Fruit fly (Drosophila melanogaster) whole organism, embryonic: ENCODE data around the gene CG14244.
A peak's percentile ranks its signal among the peaks of the same experiment; 100 is the strongest.

ENCODE experiments used
- Antp ChIP-seq: fragments of 200-800 bp; sonication (Bioruptor generic); optimal IDR thresholded peaks from 3 replicates; lab custom pipeline; 2016; ENCODE audit warnings: missing biosample characterization, missing genetic modification characterization
- Atf6 ChIP-seq: fragments of 200-800 bp; sonication (Bioruptor generic); IDR thresholded peaks from 2 replicates; pipeline ENCODE4 v1.3.6; 2022; ENCODE audit warnings: missing biosample characterization, missing genetic modification characterization
- CG10147 ChIP-seq: fragments of 200-800 bp; sonication (Bioruptor generic); optimal IDR thresholded peaks from 2 replicates; lab custom pipeline; 2019; ENCODE audit warnings: missing biosample characterization, mild to moderate bottlenecking, missing genetic modification characterization, moderate library complexity
- CG10462 ChIP-seq: fragments of 200-800 bp; sonication (Bioruptor generic); optimal IDR thresholded peaks from 2 replicates; lab custom pipeline; 2016; ENCODE audit warnings: missing biosample characterization, missing genetic modification characterization
- CG1233 ChIP-seq: fragments of 200-800 bp; sonication (Bioruptor generic); optimal IDR thresholded peaks from 4 replicates; lab custom pipeline; 2018; ENCODE audit warnings: missing biosample characterization, mild to moderate bottlenecking, missing genetic modification characterization
- CG12391 ChIP-seq: fragments of 200-800 bp; sonication (Bioruptor generic); optimal IDR thresholded peaks from 3 replicates; lab custom pipeline; 2018; ENCODE audit warnings: missing biosample characterization, mild to moderate bottlenecking, missing genetic modification characterization, moderate library complexity
- CG12659 ChIP-seq: fragments of 200-800 bp; sonication (Bioruptor generic); optimal IDR thresholded peaks from 3 replicates; lab custom pipeline; 2017; ENCODE audit warnings: mild to moderate bottlenecking, missing biosample characterization, missing genetic modification reagents, missing genetic modification characterization
- CG13123 ChIP-seq: fragments of 200-800 bp; sonication (Bioruptor generic); optimal IDR thresholded peaks from 2 replicates; lab custom pipeline; 2016; ENCODE audit warnings: missing biosample characterization, missing genetic modification characterization
- CG13894 ChIP-seq: fragments of 200-800 bp; sonication (Bioruptor generic); optimal IDR thresholded peaks from 3 replicates; lab custom pipeline; 2018; ENCODE audit warnings: missing biosample characterization, mild to moderate bottlenecking, missing genetic modification characterization, moderate library complexity
- CG14050 ChIP-seq: fragments of 200-800 bp; sonication (Bioruptor generic); IDR thresholded peaks from 3 replicates; pipeline ENCODE4 v1.3.6; 2022; ENCODE audit warnings: missing biosample characterization, missing genetic modification characterization
- CG15073 ChIP-seq: fragments of 200-800 bp; sonication (Bioruptor generic); optimal IDR thresholded peaks from 2 replicates; lab custom pipeline; 2016; ENCODE audit warnings: missing biosample characterization, missing genetic modification characterization
- CG1602 ChIP-seq: fragments of 200-800 bp; sonication (Bioruptor generic); optimal IDR thresholded peaks from 3 replicates; lab custom pipeline; 2016; ENCODE audit warnings: missing biosample characterization, missing genetic modification characterization
- CG1603 ChIP-seq: fragments of 200-800 bp; sonication (Bioruptor generic); optimal IDR thresholded peaks from 2 replicates; lab custom pipeline; 2019; ENCODE audit warnings: missing biosample characterization, mild to moderate bottlenecking, missing genetic modification characterization, moderate library complexity
- CG3847 ChIP-seq: fragments of 200-800 bp; sonication (Bioruptor generic); IDR thresholded peaks from 2 replicates; pipeline ENCODE4 v1.3.6; 2022; ENCODE audit warnings: missing biosample characterization, missing genetic modification characterization
- CG4424 ChIP-seq: fragments of 200-800 bp; sonication (Bioruptor generic); optimal IDR thresholded peaks from 3 replicates; lab custom pipeline; 2016; ENCODE audit warnings: missing biosample characterization, missing genetic modification characterization
- CG4854 ChIP-seq: fragments of 200-800 bp; sonication (Bioruptor generic); optimal IDR thresholded peaks from 2 replicates; lab custom pipeline; 2016; ENCODE audit warnings: missing biosample characterization, missing genetic modification characterization, inconsistent platforms
- CG5180 ChIP-seq: fragments of 200-800 bp; sonication (Bioruptor generic); optimal IDR thresholded peaks from 3 replicates; lab custom pipeline; 2017; ENCODE audit warnings: missing biosample characterization, missing genetic modification characterization, mild to moderate bottlenecking, moderate library complexity, missing genetic modification reagents
- CG7745 ChIP-seq: fragments of 200-800 bp; sonication (Bioruptor generic); optimal IDR thresholded peaks from 2 replicates; lab custom pipeline; 2018; ENCODE audit warnings: missing biosample characterization, mild to moderate bottlenecking, missing genetic modification characterization, moderate library complexity
- Doc2 ChIP-seq: fragments of 200-800 bp; sonication (Bioruptor generic); IDR thresholded peaks from 2 replicates; pipeline ENCODE4 v1.3.6; 2022; ENCODE audit warnings: missing biosample characterization, missing genetic modification characterization
- Dref ChIP-seq: fragments of 200-800 bp; sonication (Bioruptor generic); IDR thresholded peaks from 2 replicates; pipeline ENCODE4 v1.3.6; 2022; ENCODE audit warnings: missing biosample characterization, missing genetic modification characterization
- Gsc ChIP-seq: fragments of 200-800 bp; sonication (Bioruptor generic); IDR thresholded peaks from 2 replicates; pipeline ENCODE4 v1.3.6; 2022; ENCODE audit warnings: missing biosample characterization, missing genetic modification characterization
- HHEX ChIP-seq: fragments of 200-800 bp; sonication (Bioruptor generic); optimal IDR thresholded peaks from 3 replicates; lab custom pipeline; 2017; ENCODE audit warnings: missing biosample characterization, mild to moderate bottlenecking, missing genetic modification characterization, missing genetic modification reagents
- HLHmδ ChIP-seq: fragments of 200-800 bp; sonication (Bioruptor generic); optimal IDR thresholded peaks from 2 replicates; lab custom pipeline; 2018; ENCODE audit warnings: missing biosample characterization, mild to moderate bottlenecking, missing genetic modification characterization, moderate library complexity
- Hmx ChIP-seq: fragments of 200-800 bp; sonication (Bioruptor generic); optimal IDR thresholded peaks from 2 replicates; lab custom pipeline; 2016; ENCODE audit warnings: missing biosample characterization, missing genetic modification characterization
- Jarid2 ChIP-seq: fragments of 200-800 bp; sonication (Bioruptor generic); optimal IDR thresholded peaks from 3 replicates; lab custom pipeline; 2017; ENCODE audit warnings: mild to moderate bottlenecking, missing biosample characterization, missing genetic modification reagents, missing genetic modification characterization
- Lim3 ChIP-seq: fragments of 200-800 bp; sonication (Bioruptor generic); IDR thresholded peaks from 2 replicates; pipeline ENCODE4 v1.3.6; 2022; ENCODE audit warnings: missing biosample characterization, missing genetic modification characterization
- Med ChIP-seq: fragments of 200-800 bp; sonication (Bioruptor generic); peaks from one replicate; lab custom pipeline; 2016; ENCODE audit warnings: missing biosample characterization, missing genetic modification characterization, mild to moderate bottlenecking, inconsistent platforms, moderate library complexity
- Myb ChIP-seq: fragments of 200-800 bp; sonication (Bioruptor generic); optimal IDR thresholded peaks from 2 replicates; lab custom pipeline; 2016; ENCODE audit warnings: missing biosample characterization, missing genetic modification characterization
- Nf-YA ChIP-seq: fragments of 200-800 bp; sonication (Bioruptor generic); IDR thresholded peaks from 2 replicates; pipeline ENCODE4 v1.3.6; 2022; ENCODE audit warnings: missing biosample characterization, missing genetic modification characterization
- Optix ChIP-seq: fragments of 200-800 bp; sonication (Bioruptor generic); IDR thresholded peaks from 3 replicates; pipeline ENCODE4 v1.3.6; 2022; ENCODE audit warnings: missing biosample characterization, missing genetic modification characterization
- Rfx ChIP-seq: fragments of 200-800 bp; sonication (Bioruptor generic); IDR thresholded peaks from 2 replicates; pipeline ENCODE4 v1.3.6; 2022; ENCODE audit warnings: missing biosample characterization, missing genetic modification characterization
- Side ChIP-seq: fragments of 200-800 bp; sonication (Bioruptor generic); optimal IDR thresholded peaks from 2 replicates; lab custom pipeline; 2016; ENCODE audit warnings: missing biosample characterization, missing genetic modification characterization
- Ssrp ChIP-seq: fragments of 200-800 bp; sonication (Bioruptor generic); optimal IDR thresholded peaks from 2 replicates; lab custom pipeline; 2018; ENCODE audit warnings: missing biosample characterization, mild to moderate bottlenecking, missing genetic modification characterization, moderate library complexity
- Stat92E ChIP-seq, 3 experiments: fragments of >200 bp in 2 of 3; fragments of 200-800 bp in 1 of 3; sonication (Bioruptor generic) in 1 of 3; optimal IDR thresholded peaks; 2 replicates each; lab custom pipeline; 2017 to 2019; ENCODE audit warnings: missing biosample characterization in 3 of 3, missing genetic modification characterization in 3 of 3, mild to moderate bottlenecking in 1 of 3, moderate library complexity in 1 of 3
- ara ChIP-seq: fragments of 200-800 bp; sonication (Bioruptor generic); IDR thresholded peaks from 2 replicates; pipeline ENCODE4 v1.3.6; 2022; ENCODE audit warnings: missing biosample characterization, missing genetic modification characterization
- bcd ChIP-seq: fragments of 200-800 bp; sonication (Bioruptor generic); optimal IDR thresholded peaks from 2 replicates; lab custom pipeline; 2017; ENCODE audit warnings: missing biosample characterization, mild to moderate bottlenecking, missing genetic modification characterization
- bsh ChIP-seq, 2 experiments: fragments of 200-800 bp; sonication (Bioruptor generic); optimal IDR thresholded peaks; 2 replicates each; lab custom pipeline; 2017 to 2018; ENCODE audit warnings: mild to moderate bottlenecking in 2 of 2, missing biosample characterization in 2 of 2, missing genetic modification characterization in 2 of 2, moderate library complexity in 1 of 2
- cg ChIP-seq: fragments of 200-800 bp; sonication (Bioruptor generic); optimal IDR thresholded peaks from 3 replicates; lab custom pipeline; 2019; ENCODE audit warnings: missing biosample characterization, mild to moderate bottlenecking, missing genetic modification characterization, moderate library complexity
- dati ChIP-seq: fragments of 200-800 bp; sonication (Bioruptor generic); IDR thresholded peaks from 2 replicates; pipeline ENCODE4 v1.3.6; 2022; ENCODE audit warnings: missing biosample characterization, missing genetic modification characterization
- fd96Cb ChIP-seq: fragments of 200-800 bp; sonication (Bioruptor generic); optimal IDR thresholded peaks from 2 replicates; lab custom pipeline; 2018; ENCODE audit warnings: missing biosample characterization, mild to moderate bottlenecking, missing genetic modification characterization, moderate library complexity
- grn ChIP-seq: fragments of 200-800 bp; sonication (Bioruptor generic); optimal IDR thresholded peaks from 3 replicates; lab custom pipeline; 2017; ENCODE audit warnings: missing biosample characterization, missing genetic modification characterization
- hkb ChIP-seq, 2 experiments: fragments of 200-800 bp in 1 of 2; fragments of >200 bp in 1 of 2; sonication (Bioruptor generic) in 1 of 2; IDR thresholded peaks in 1 of 2; optimal IDR thresholded peaks in 1 of 2; 2 replicates each; pipeline versions ENCODE4 v1.3.6 to Lab custom; 2017 to 2022; ENCODE audit warnings: missing biosample characterization in 1 of 2, missing genetic modification characterization in 1 of 2
- insv ChIP-seq, 2 experiments: fragments of 200-800 bp; sonication (Bioruptor generic); optimal IDR thresholded peaks; 3 replicates each; lab custom pipeline; 2016 to 2018; ENCODE audit warnings: missing biosample characterization in 2 of 2, missing genetic modification characterization in 2 of 2
- lov ChIP-seq, 2 experiments: fragments of 200-800 bp in 1 of 2; fragments of >200 bp in 1 of 2; sonication (Bioruptor generic) in 1 of 2; IDR thresholded peaks in 1 of 2; optimal IDR thresholded peaks in 1 of 2; 2 replicates in 1 of 2; 3 replicates in 1 of 2; pipeline versions ENCODE4 v1.3.6 to Lab custom; 2017 to 2022; ENCODE audit warnings: missing biosample characterization in 1 of 2, missing genetic modification characterization in 1 of 2
- luna ChIP-seq: fragments of 200-800 bp; sonication (Bioruptor generic); optimal IDR thresholded peaks from 2 replicates; lab custom pipeline; 2016; ENCODE audit warnings: missing biosample characterization, missing genetic modification characterization
- peb ChIP-seq: fragments of 200-800 bp; sonication (Bioruptor generic); IDR thresholded peaks from 2 replicates; pipeline ENCODE4 v1.3.6; 2022; ENCODE audit warnings: missing biosample characterization, missing genetic modification characterization
- pita ChIP-seq: fragments of 200-800 bp; sonication (Bioruptor generic); optimal IDR thresholded peaks from 2 replicates; lab custom pipeline; 2017; ENCODE audit warnings: missing biosample characterization, mild to moderate bottlenecking, missing genetic modification characterization
- sd ChIP-seq: fragments of 200-800 bp; sonication (Bioruptor generic); optimal IDR thresholded peaks from 3 replicates; lab custom pipeline; 2018; ENCODE audit warnings: missing biosample characterization, mild to moderate bottlenecking, missing genetic modification characterization, moderate library complexity
- trem ChIP-seq: fragments of 200-800 bp; optimal IDR thresholded peaks from 3 replicates; lab custom pipeline; 2019; ENCODE audit warnings: missing biosample characterization, mild to moderate bottlenecking, missing genetic modification characterization, moderate library complexity

Gene CG14244

DNA sequence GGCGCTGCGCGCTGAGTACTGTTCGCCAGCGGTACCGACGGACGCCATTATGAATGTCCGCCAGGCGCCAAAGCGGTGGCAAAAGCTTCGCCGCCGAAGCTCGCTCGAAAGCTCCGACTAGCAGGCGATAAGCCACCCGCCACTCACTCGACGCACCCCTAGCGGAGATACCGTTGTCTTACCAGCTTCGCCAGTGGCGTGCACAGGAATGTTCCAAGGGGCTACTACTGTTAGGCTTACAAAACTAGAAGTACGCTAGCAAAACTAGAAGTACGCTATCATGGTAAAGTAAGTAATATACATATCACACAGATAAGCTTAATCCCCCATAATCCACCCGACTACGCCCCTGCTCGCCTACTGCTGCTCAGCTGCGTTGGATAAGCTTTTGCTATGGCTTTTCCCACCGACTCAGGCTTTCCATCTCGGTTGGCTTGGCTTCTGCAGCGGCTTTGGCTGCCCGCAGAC is 11.8 kb upstream of the CG14244 start, which contains the start of gene amon (continued):
- TF ChIP-seq lov (optimal IDR thresholded peaks at IDR 0.05; lab: Kevin White, UChicago), result no peak
- peak; percentile 97 for TF ChIP-seq lov (GFP tag; IDR thresholded peaks at IDR 0.05; lab: Robert Waterston, UW)
- TF ChIP-seq ara (GFP tag; lab: Robert Waterston, UW), result peak; percentile 96
- TF ChIP-seq Optix (GFP tag; lab: Robert Waterston, UW), result peak; percentile 98
- peak; percentile 99 for TF ChIP-seq CG12659 (GFP tag; lab: Kevin White, UChicago)
- TF ChIP-seq peb (GFP tag; lab: Robert Waterston, UW), result peak; percentile 96
- TF ChIP-seq dati, result peak; percentile 95
- TF ChIP-seq CG1602 (GFP tag; lab: Kevin White, UChicago), result peak; percentile 95
- TF ChIP-seq Dref (GFP tag; lab: Robert Waterston, UW), result peak; percentile 55
- peak; percentile 92 for TF ChIP-seq CG5180 (GFP tag; lab: Kevin White, UChicago)
- TF ChIP-seq Jarid2 (GFP tag; lab: Kevin White, UChicago), result peak; percentile 84
- TF ChIP-seq fd96Cb (tag; lab: Kevin White, UChicago), result peak; percentile 96
- peak; percentile 99 for TF ChIP-seq CG13894 (tag; lab: Kevin White, UChicago)
- peak; percentile 99 for TF ChIP-seq sd (tag; lab: Kevin White, UChicago)
- peak; percentile 100 for TF ChIP-seq Rfx (GFP tag; lab: Robert Waterston, UW)
- peak; percentile 99 for TF ChIP-seq Antp
- peak; percentile 98 for TF ChIP-seq Nf-YA (GFP tag; lab: Robert Waterston, UW)
- TF ChIP-seq CG13123, result no peak
- TF ChIP-seq cg (GFP tag; lab: Kevin White, UChicago), result no peak
- TF ChIP-seq Gsc (GFP tag; lab: Robert Waterston, UW), result peak; percentile 94
- peak; percentile 97 for TF ChIP-seq Doc2 (GFP tag; lab: Robert Waterston, UW)
- TF ChIP-seq CG1603 (tag; lab: Kevin White, UChicago), result peak; percentile 98
- TF ChIP-seq Atf6, result peak; percentile 99
- no peak for TF ChIP-seq CG7745 (tag; lab: Kevin White, UChicago)
- peak; percentile 97 for TF ChIP-seq CG4854 (GFP tag; lab: Kevin White, UChicago)
- TF ChIP-seq Lim3, result peak; percentile 95
- no peak for TF ChIP-seq hkb (optimal IDR thresholded peaks at IDR 0.05; lab: Kevin White, UChicago)
- peak; percentile 99 for TF ChIP-seq hkb (GFP tag; IDR thresholded peaks at IDR 0.05; lab: Robert Waterston, UW)
- peak; percentile 69 for TF ChIP-seq trem
- TF ChIP-seq Ssrp, result peak; percentile 92
- peak; percentile 97 for TF ChIP-seq CG12391 (tag; lab: Kevin White, UChicago)
- TF ChIP-seq Med, result peak; percentile 100
- TF ChIP-seq CG3847 (GFP tag; lab: Robert Waterston, UW), result peak; percentile 99
- TF ChIP-seq CG4424 (GFP tag; lab: Kevin White, UChicago), result peak; percentile 98
- TF ChIP-seq CG10147 (GFP tag; lab: Kevin White, UChicago), result peak; percentile 99
- peak; percentile 99 for TF ChIP-seq bcd (GFP tag; lab: Kevin White, UChicago)
- TF ChIP-seq insv (GFP tag; optimal IDR thresholded peaks at IDR 0.05; lab: Kevin White, UChicago), result peak; percentile 33 to 80
- peak; percentile 97 for TF ChIP-seq luna
- TF ChIP-seq bsh (GFP tag; optimal IDR thresholded peaks at IDR 0.05; lab: Kevin White, UChicago), result peak in 1 of 2 experiments; percentile 92
- TF ChIP-seq CG10462 (GFP tag; lab: Kevin White, UChicago), result peak; percentile 95
- no peak for TF ChIP-seq pita (GFP tag; lab: Kevin White, UChicago)
- peak; percentile 99 for TF ChIP-seq HHEX (GFP tag; lab: Kevin White, UChicago)
- peak; percentile 98 for TF ChIP-seq CG14050 (GFP tag; lab: Robert Waterston, UW)
- TF ChIP-seq CG15073, result peak; percentile 80
- peak; percentile 94 for TF ChIP-seq Myb (GFP tag; lab: Kevin White, UChicago)
- TF ChIP-seq Stat92E (GFP tag; optimal IDR thresholded peaks at IDR 0.05; lab: Kevin White, UChicago), result no peak
- peak; percentile 97 for TF ChIP-seq CG1233
- TF ChIP-seq HLHmδ, result no peak
- TF ChIP-seq Side (GFP tag; lab: Kevin White, UChicago), result peak; percentile 99
- peak; percentile 89 for TF ChIP-seq grn (GFP tag; lab: Kevin White, UChicago)
- TF ChIP-seq Hmx, result peak; percentile 93
